Worm (Caenorhabditis elegans) whole organism, young adult: ENCODE results near the gene sco-1.

Source experiments
- D2030.7 ChIP-seq: fragments of 200-800 bp; sonication (Bioruptor generic); IDR thresholded peaks from 2 replicates; pipeline ENCODE4 v1.3.6; 2022; ENCODE audit warnings: missing genetic modification reagents, missing genetic modification characterization, missing compliant biosample characterization
- F33H1.4 ChIP-seq: fragments of 200-800 bp; sonication (Bioruptor generic); IDR thresholded peaks from 2 replicates; pipeline ENCODE4 v1.3.6; 2022; ENCODE audit warnings: missing genetic modification reagents, missing genetic modification characterization, missing compliant biosample characterization
- F39B2.1 ChIP-seq: fragments of 200-800 bp; sonication (Bioruptor generic); IDR thresholded peaks from 2 replicates; pipeline ENCODE4 v1.3.6; 2022; ENCODE audit warnings: missing genetic modification reagents, missing genetic modification characterization, missing compliant biosample characterization
- K11D2.4 ChIP-seq: fragments of 200-800 bp; sonication (Bioruptor generic); IDR thresholded peaks from 2 replicates; pipeline ENCODE4 v1.3.6; 2022; ENCODE audit warnings: missing genetic modification reagents, missing genetic modification characterization, missing compliant biosample characterization
- K12H6.12 ChIP-seq: fragments of 200-800 bp; sonication (Bioruptor generic); optimal IDR thresholded peaks from 2 replicates; lab custom pipeline; 2018; ENCODE audit warnings: mild to moderate bottlenecking, missing genetic modification characterization, missing compliant biosample characterization
- T07F8.4 ChIP-seq: sonication (generic microtip); optimal IDR thresholded peaks from 2 replicates; lab custom pipeline; 2016; ENCODE audit warnings: mild to moderate bottlenecking, missing genetic modification characterization, moderate library complexity, missing compliant biosample characterization
- Y53F4B.3 ChIP-seq: fragments of 200-800 bp; sonication (Bioruptor generic); IDR thresholded peaks from 2 replicates; pipeline ENCODE4 v1.3.6; 2022; ENCODE audit warnings: missing genetic modification reagents, missing genetic modification characterization, missing compliant biosample characterization
- Y95B8A.8 ChIP-seq: fragments of 200-800 bp; sonication (Bioruptor generic); IDR thresholded peaks from 2 replicates; pipeline ENCODE4 v1.3.6; 2022; ENCODE audit warnings: missing genetic modification reagents, missing genetic modification characterization, missing compliant biosample characterization
- atf-7 ChIP-seq: sonication (generic microtip); optimal IDR thresholded peaks from 2 replicates; lab custom pipeline; 2017; ENCODE audit warnings: mild to moderate bottlenecking, missing genetic modification characterization, missing compliant biosample characterization
- attf-3 ChIP-seq: fragments of 200-800 bp; sonication (Bioruptor generic); conservative IDR thresholded peaks from 2 replicates; pipeline ENCODE4 v1.3.6; 2022; ENCODE audit warnings: missing genetic modification reagents, missing genetic modification characterization, missing compliant biosample characterization
- attf-5 ChIP-seq: fragments of 200-800 bp; sonication (Bioruptor generic); optimal IDR thresholded peaks from 2 replicates; lab custom pipeline; 2018; ENCODE audit warnings: mild to moderate bottlenecking, missing genetic modification characterization, missing compliant biosample characterization
- ceh-79 ChIP-seq: sonication (generic microtip); optimal IDR thresholded peaks from 2 replicates; lab custom pipeline; 2017; ENCODE audit warnings: mild to moderate bottlenecking, missing genetic modification characterization, missing compliant biosample characterization
- ceh-91 ChIP-seq: fragments of 200-800 bp; sonication (Bioruptor generic); IDR thresholded peaks from 2 replicates; pipeline ENCODE4 v1.3.6; 2022; ENCODE audit warnings: missing genetic modification reagents, missing genetic modification characterization, missing compliant biosample characterization
- efl-1 ChIP-seq: fragments of 150-350 bp; optimal IDR thresholded peaks from 2 replicates; lab custom pipeline; 2014; ENCODE audit warnings: missing biosample characterization, missing genetic modification reagents, missing genetic modification characterization
- egrh-3 ChIP-seq: fragments of 200-800 bp; sonication (Bioruptor generic); IDR thresholded peaks from 2 replicates; pipeline ENCODE4 v1.3.6; 2022; ENCODE audit warnings: missing genetic modification reagents, missing genetic modification characterization, missing compliant biosample characterization
- fkh-3 ChIP-seq: sonication (generic microtip); optimal IDR thresholded peaks from 2 replicates; lab custom pipeline; 2016; ENCODE audit warnings: mild to moderate bottlenecking, missing genetic modification characterization, missing compliant biosample characterization
- him-1 ChIP-seq: sonication (generic microtip); optimal IDR thresholded peaks from 2 replicates; lab custom pipeline; 2016; ENCODE audit warnings: missing genotype, missing genetic modification reagents, missing genetic modification characterization, missing compliant biosample characterization
- lin-54 ChIP-seq: fragments of 200-800 bp; sonication (Bioruptor generic); optimal IDR thresholded peaks from 2 replicates; lab custom pipeline; 2018; ENCODE audit warnings: mild to moderate bottlenecking, missing genetic modification characterization, missing compliant biosample characterization
- lsl-1 ChIP-seq: fragments of 200-800 bp; sonication (Bioruptor generic); optimal IDR thresholded peaks from 2 replicates; lab custom pipeline; 2018; ENCODE audit warnings: mild to moderate bottlenecking, missing genetic modification characterization, moderate library complexity, missing compliant biosample characterization
- madf-6 ChIP-seq: fragments of 200-800 bp; sonication (Bioruptor generic); IDR thresholded peaks from 2 replicates; pipeline ENCODE4 v1.3.6; 2022; ENCODE audit warnings: missing genetic modification reagents, missing genetic modification characterization, missing compliant biosample characterization
- madf-8 ChIP-seq: fragments of 200-800 bp; sonication (Bioruptor generic); conservative IDR thresholded peaks from 2 replicates; pipeline ENCODE4 v1.3.6; 2022; ENCODE audit warnings: missing genetic modification reagents, missing genetic modification characterization, missing compliant biosample characterization
- nfya-1 ChIP-seq: sonication (generic microtip); optimal IDR thresholded peaks from 2 replicates; lab custom pipeline; 2017; ENCODE audit warnings: antibody characterized with exemption, missing compliant biosample characterization, missing genetic modification characterization, borderline replicate concordance; ENCODE audit not compliant: insufficient read depth
- nfyb-1 ChIP-seq: fragments of 200-800 bp; sonication (Bioruptor generic); IDR thresholded peaks from 2 replicates; pipeline ENCODE4 v1.3.6; 2022; ENCODE audit warnings: missing genetic modification reagents, missing genetic modification characterization, missing compliant biosample characterization
- rec-8 ChIP-seq, 2 experiments: sonication (generic microtip); optimal IDR thresholded peaks; 2 replicates each; lab custom pipeline; 2016; ENCODE audit warnings: mild to moderate bottlenecking in 2 of 2, missing genetic modification characterization in 2 of 2, missing genetic modification reagents in 2 of 2, missing genotype in 2 of 2, missing biosample characterization in 1 of 2, missing compliant biosample characterization in 1 of 2, moderate library complexity in 1 of 2
- snpc-1.3 ChIP-seq: sonication (generic microtip); optimal IDR thresholded peaks from 2 replicates; lab custom pipeline; 2017; ENCODE audit warnings: missing genetic modification characterization, mild to moderate bottlenecking, missing compliant biosample characterization, antibody characterized with exemption, moderate library complexity, missing genotype, missing genetic modification reagents; ENCODE audit not compliant: insufficient read depth
- somi-1 ChIP-seq: fragments of 200-800 bp; sonication (Bioruptor generic); optimal IDR thresholded peaks from 2 replicates; lab custom pipeline; 2018; ENCODE audit warnings: mild to moderate bottlenecking, missing genetic modification characterization, missing compliant biosample characterization
- unc-62 ChIP-seq: fragments of 150-350 bp; optimal IDR thresholded peaks from 2 replicates; lab custom pipeline; 2014; ENCODE audit warnings: missing biosample characterization, missing genetic modification reagents, missing genetic modification characterization
- xnd-1 ChIP-seq: sonication (generic microtip); optimal IDR thresholded peaks from 2 replicates; lab custom pipeline; 2016; ENCODE audit warnings: missing genotype, missing genetic modification reagents, missing genetic modification characterization, missing compliant biosample characterization
- ztf-25 ChIP-seq: fragments of 200-800 bp; sonication (Bioruptor generic); IDR thresholded peaks from 2 replicates; pipeline ENCODE4 v1.3.6; 2022; ENCODE audit warnings: missing genetic modification reagents, missing genetic modification characterization, missing compliant biosample characterization
- ztf-3 ChIP-seq: fragments of 200-800 bp; sonication (Bioruptor generic); optimal IDR thresholded peaks from 2 replicates; lab custom pipeline; 2018; ENCODE audit warnings: mild to moderate bottlenecking, missing genetic modification characterization, missing compliant biosample characterization
- ztf-6 ChIP-seq: fragments of 200-800 bp; sonication (Bioruptor generic); IDR thresholded peaks from 2 replicates; pipeline ENCODE4 v1.3.6; 2022; ENCODE audit warnings: missing genetic modification reagents, missing genetic modification characterization, missing compliant biosample characterization

Gene sco-1

DNA sequence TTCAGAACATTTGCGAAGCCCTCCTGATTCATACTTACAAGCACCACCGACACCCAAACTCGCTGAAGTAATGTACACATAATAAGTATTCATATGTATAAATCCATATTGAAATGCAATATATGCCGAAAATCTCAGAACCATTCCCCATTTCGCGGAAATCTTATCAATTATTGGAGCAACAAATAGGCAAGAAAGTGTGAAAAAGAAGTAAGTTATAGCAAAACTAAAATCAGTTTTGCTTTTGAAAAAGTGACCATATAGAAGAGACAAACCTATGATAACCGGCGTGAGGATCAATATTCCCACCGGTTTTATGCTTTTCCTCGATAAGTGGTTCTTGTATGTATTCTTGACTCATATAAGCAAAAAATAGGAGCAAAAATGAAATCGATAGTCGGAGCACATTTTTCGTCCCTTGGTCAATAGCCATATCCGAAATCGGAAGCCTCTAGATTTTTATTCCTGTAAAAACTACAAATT lies 20.1 kb downstream of the sco-1 start, which contains the start of gene Y52E8A.6 (continued):
- TF ChIP-seq K11D2.4 (GFP tag; lab: Robert Waterston, UW), result no peak
- TF ChIP-seq ztf-3 (GFP tag; lab: Kevin White, UChicago), result no peak
- TF ChIP-seq somi-1 (GFP tag; lab: Kevin White, UChicago), result no peak

DNA sequence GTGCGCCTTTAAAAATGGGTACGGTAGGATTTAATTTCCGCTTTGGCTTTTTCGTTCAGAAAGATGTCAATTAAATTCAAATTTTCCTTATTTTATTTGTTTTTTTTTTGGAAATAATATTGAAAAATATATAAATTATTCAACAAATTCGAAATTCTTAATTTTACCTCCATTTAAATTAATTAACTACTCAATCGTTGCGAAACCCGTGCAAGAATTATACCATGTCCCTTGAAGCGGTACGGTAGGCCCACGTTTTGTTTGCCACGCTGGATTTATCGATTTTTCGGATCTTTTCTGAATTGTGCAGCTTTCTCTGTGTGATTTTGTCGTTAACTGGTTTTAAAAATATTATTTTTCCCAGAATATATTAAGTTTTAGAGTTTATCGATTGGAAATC lies 21.0 kb downstream of the sco-1 start, which contains the start of gene Y52E8A.2:
Gene Y52E8A.2, plus strand, starts transcription at position 382 of the 400 bp plus-strand sequence.
- no peak for TF ChIP-seq nfyb-1 (GFP tag; lab: Robert Waterston, UW)
- no peak for TF ChIP-seq Y95B8A.8 (GFP tag; lab: Robert Waterston, UW)
- peak; percentile 82 for TF ChIP-seq F33H1.4 (GFP tag; lab: Robert Waterston, UW)
- no peak for TF ChIP-seq unc-62 (GFP tag; lab: Kevin White, UChicago)
- peak; percentile 73; the same call in 1 of the 2 replicates for TF ChIP-seq madf-6 (GFP tag; lab: Robert Waterston, UW)
- peak; percentile 37; the same call in 1 of the 2 replicates for TF ChIP-seq D2030.7
- TF ChIP-seq ceh-91 (GFP tag; lab: Robert Waterston, UW), result peak; percentile 47
- peak; percentile 95 for TF ChIP-seq lsl-1
- TF ChIP-seq xnd-1 (tag; lab: Kevin White, UChicago), result peak; percentile 66
- peak; percentile 73 for TF ChIP-seq madf-8 (GFP tag; lab: Robert Waterston, UW)
- TF ChIP-seq rec-8 (tag; optimal IDR thresholded peaks at IDR 0.05; lab: Kevin White, UChicago), result no peak

DNA sequence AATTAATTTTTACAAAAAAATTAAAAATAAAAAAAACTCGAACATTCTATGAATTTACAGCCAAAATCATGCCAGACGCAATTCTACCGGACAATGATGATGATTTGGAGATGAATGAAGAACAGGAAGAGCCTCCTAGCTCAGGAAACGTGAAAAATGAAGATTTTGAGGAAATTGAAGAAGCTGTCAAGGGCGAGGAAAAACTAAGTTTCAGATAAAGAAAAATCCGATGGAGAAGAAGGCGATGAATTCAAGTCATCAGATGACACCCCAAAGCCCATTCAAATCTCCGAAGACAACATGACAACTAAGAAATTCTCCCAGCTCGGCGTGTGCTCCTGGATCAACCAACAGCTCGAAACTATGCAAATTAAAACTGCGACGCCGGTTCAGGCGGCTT lies 22.3 kb downstream of the sco-1 start, which contains the start of gene Y52E8A.1:
Gene Y52E8A.1, plus strand, starts transcription at position 301 of the 400 bp plus-strand sequence.
- TF ChIP-seq nfya-1 (tag; lab: Kevin White, UChicago) (no peak), ztf-6 (GFP tag; lab: Robert Waterston, UW) (no peak), atf-7 (tag; lab: Kevin White, UChicago) (no peak), ceh-79 (no peak)

DNA sequence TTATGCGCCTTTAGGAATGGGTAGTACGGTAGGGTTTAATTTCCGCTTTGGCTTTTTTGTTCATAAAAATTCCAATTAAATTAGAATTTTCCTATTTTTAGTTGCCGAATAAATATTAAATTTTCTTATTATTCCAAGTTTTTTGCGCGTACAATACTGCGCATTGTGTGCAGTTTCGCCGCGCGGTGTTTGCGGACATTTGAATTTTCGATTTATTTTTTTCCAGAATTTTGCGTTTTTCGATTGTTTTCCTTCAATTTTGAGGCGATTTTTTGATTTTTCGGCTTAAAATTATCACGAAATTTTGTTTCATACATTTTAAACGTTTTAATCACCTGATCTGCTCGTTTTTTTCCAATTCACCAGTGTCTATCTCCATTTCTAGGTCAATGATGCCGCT lies 23.4 kb downstream of the sco-1 start, which contains the start of gene H20J04.6:
Gene H20J04.6, plus strand, starts transcription at position 386 of the 400 bp plus-strand sequence.
- TF ChIP-seq madf-6 (GFP tag; lab: Robert Waterston, UW), result peak; percentile 27; the same call in 1 of the 2 replicates
- peak; percentile 13 for TF ChIP-seq lin-54
- TF ChIP-seq snpc-1.3 (tag; lab: Kevin White, UChicago), result peak; percentile 10
- no peak for TF ChIP-seq egrh-3 (GFP tag; lab: Robert Waterston, UW)
- peak; percentile 19 for TF ChIP-seq lsl-1

DNA sequence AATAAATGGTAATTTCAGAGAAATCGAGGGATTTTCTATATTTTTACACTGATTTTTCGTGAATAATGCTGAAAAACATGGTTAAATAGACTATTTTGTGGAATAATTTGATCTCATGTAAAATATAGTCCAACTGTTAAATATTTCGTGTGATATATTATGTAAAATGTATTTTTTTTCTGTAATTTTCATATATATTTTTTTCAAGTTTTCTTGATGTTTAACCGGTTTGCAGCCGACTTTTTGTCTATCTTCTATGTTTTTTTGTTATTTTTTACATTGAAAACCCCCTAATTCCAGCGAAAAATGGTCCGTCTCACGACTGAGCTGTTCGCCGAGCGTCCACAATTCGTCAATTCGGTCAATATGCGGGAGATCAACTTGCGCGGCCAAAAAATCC lies 24.6 kb downstream of the sco-1 start, which contains the start of gene mog-2:
Gene mog-2, plus strand, starts transcription at position 301 of the 400 bp plus-strand sequence.
- no peak for TF ChIP-seq attf-5 (GFP tag; lab: Kevin White, UChicago)
- no peak for TF ChIP-seq Y53F4B.3 (GFP tag; lab: Robert Waterston, UW)
- TF ChIP-seq attf-3 (GFP tag; lab: Robert Waterston, UW), result no peak
- no peak for TF ChIP-seq efl-1 (GFP tag; lab: Kevin White, UChicago)
- no peak for TF ChIP-seq him-1 (tag; lab: Kevin White, UChicago)
- no peak for TF ChIP-seq T07F8.4 (tag; lab: Kevin White, UChicago)
- TF ChIP-seq egrh-3 (GFP tag; lab: Robert Waterston, UW), result no peak
- no peak for TF ChIP-seq fkh-3 (tag; lab: Kevin White, UChicago)
- TF ChIP-seq F39B2.1, result no peak
- TF ChIP-seq K12H6.12 (tag; lab: Kevin White, UChicago), result no peak
- TF ChIP-seq ztf-25 (GFP tag; lab: Robert Waterston, UW), result no peak
- TF ChIP-seq ceh-79, result no peak
